Fruit fly (Drosophila melanogaster) whole organism, prepupa: Measurements from ENCODE around the gene cpo.

Source experiments
- Blimp-1 ChIP-seq: fragments of 200-800 bp; sonication (Bioruptor generic); optimal IDR thresholded peaks from 3 replicates; lab custom pipeline; 2017; ENCODE audit warnings: missing biosample characterization, missing genetic modification characterization, mild to moderate bottlenecking, moderate library complexity, missing genetic modification reagents
- CG10669 ChIP-seq: fragments of 200-800 bp; sonication (Bioruptor generic); optimal IDR thresholded peaks from 3 replicates; lab custom pipeline; 2018; ENCODE audit warnings: missing biosample characterization, mild to moderate bottlenecking, missing genetic modification characterization, moderate library complexity
- CG6854 ChIP-seq: fragments of 200-800 bp; sonication (Bioruptor generic); optimal IDR thresholded peaks from 2 replicates; lab custom pipeline; 2017; ENCODE audit warnings: missing biosample characterization, mild to moderate bottlenecking, missing genetic modification characterization
- CG8119 ChIP-seq: fragments of 200-800 bp; sonication (Bioruptor generic); IDR thresholded peaks from 3 replicates; pipeline ENCODE4 v1.3.6; 2022; ENCODE audit warnings: missing biosample characterization, missing genetic modification characterization
- Smox ChIP-seq: fragments of 200-800 bp; sonication (Bioruptor generic); optimal IDR thresholded peaks from 3 replicates; lab custom pipeline; 2016; ENCODE audit warnings: missing biosample characterization, missing genetic modification characterization
- eg ChIP-seq: fragments of 200-800 bp; sonication (Bioruptor generic); IDR thresholded peaks from 3 replicates; pipeline ENCODE4 v1.3.6; 2022; ENCODE audit warnings: missing biosample characterization, missing genetic modification characterization
- net ChIP-seq: fragments of 200-800 bp; sonication (Bioruptor generic); optimal IDR thresholded peaks from 3 replicates; lab custom pipeline; 2016; ENCODE audit warnings: missing biosample characterization, missing genetic modification characterization

DNA sequence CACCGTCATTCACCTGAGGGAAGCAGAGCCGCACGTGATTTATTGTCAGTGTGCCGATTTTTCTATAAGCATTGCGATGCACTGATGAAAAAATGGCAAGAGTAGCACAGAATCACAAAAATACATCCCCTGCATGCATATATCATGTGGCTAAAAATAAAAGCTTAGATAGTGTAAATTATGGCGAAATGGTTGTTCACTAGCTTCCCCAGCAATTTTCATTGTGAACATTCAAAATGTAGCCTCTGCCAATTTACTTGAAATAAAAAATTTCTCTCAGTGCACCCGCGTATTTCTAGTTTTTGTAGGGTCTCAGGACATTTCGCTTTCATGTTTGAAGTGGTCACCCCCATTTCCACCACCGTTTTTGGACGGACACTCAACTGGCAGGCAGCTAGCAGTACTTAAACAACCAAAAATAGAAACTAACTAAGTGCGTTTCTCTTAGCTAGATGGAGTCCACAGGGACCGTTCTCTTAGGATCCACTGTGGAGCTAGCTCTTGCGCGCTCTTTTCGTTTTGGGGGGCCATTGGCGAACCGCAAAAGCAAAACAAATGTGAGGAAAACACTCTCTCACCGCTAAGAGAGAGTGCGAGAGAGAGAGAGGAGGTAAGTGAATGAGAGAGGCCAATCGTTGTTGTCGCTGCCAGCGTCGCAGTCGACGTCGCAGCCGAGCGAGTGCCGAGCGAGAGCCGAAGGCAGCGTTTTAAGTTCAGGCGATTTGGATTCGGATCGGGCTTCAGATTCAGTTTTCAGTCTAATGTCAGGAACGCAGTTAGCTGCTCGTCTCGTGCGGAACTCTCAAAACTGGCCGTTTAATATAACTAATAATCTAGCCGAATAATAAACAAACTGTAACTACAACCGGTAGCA lies 24.0 kb downstream of the cpo start:
- no peak for TF ChIP-seq Smox (GFP tag; lab: Kevin White, UChicago)
- peak; percentile 67 for TF ChIP-seq CG8119 (GFP tag; lab: Robert Waterston, UW)
- TF ChIP-seq CG6854 (GFP tag; lab: Kevin White, UChicago): no peak
- peak; percentile 51; the same call in 1 of the 3 replicates for TF ChIP-seq eg (GFP tag; lab: Robert Waterston, UW)
- TF ChIP-seq CG10669 (GFP tag; lab: Kevin White, UChicago): peak; percentile 42
- TF ChIP-seq Blimp-1 (GFP tag; lab: Kevin White, UChicago): no peak
- TF ChIP-seq net: peak; percentile 37
